Fruit fly (Drosophila melanogaster): Measurements from ENCODE around the gene CG12659.
A peak's percentile ranks its signal among the peaks of the same experiment; 100 is the strongest.

The CG12659 gene

dm6 chrX:8583159-8583558, 8.4 kb downstream of the CG12659 start:
- peak; percentile 36 for TF ChIP-seq noc (tag; optimal IDR thresholded peaks at IDR 0.05)

- TF ChIP-seq noc (tag; optimal IDR thresholded peaks at IDR 0.05) = no peak
These were observed 10.7 kb downstream of the CG12659 start for dm6 chrX:8580794-8581193.

dm6 chrX:8579875-8580274, 11.7 kb downstream of the CG12659 start:
- TF ChIP-seq noc (tag; optimal IDR thresholded peaks at IDR 0.05) = no peak

dm6 chrX:8579097-8579496, 12.4 kb downstream of the CG12659 start:
- TF ChIP-seq noc (tag; optimal IDR thresholded peaks at IDR 0.05) = no peak

- TF ChIP-seq noc (tag; optimal IDR thresholded peaks at IDR 0.05) = no peak
These were observed 14.9 kb downstream of the CG12659 start for dm6 chrX:8576675-8577074.

dm6 chrX:8574672-8575350, 16.7 kb downstream of the CG12659 start:
- TF ChIP-seq noc (tag; optimal IDR thresholded peaks at IDR 0.05) = no peak

- TF ChIP-seq noc (tag; optimal IDR thresholded peaks at IDR 0.05) = no peak
These were observed 17.6 kb downstream of the CG12659 start, which contains the start of gene CG12065 for dm6 chrX:8573744-8574484. Gene CG12065 (plus strand): TSS chrX:8574306.

- no peak for TF ChIP-seq noc (tag; optimal IDR thresholded peaks at IDR 0.05)
These were observed 18.5 kb downstream of the CG12659 start, which contains the start of gene spirit for dm6 chrX:8572939-8573594. Gene spirit (minus strand): TSS chrX:8573593.

dm6 chrX:8571936-8572335, 19.6 kb downstream of the CG12659 start:
- no peak for TF ChIP-seq noc (tag; optimal IDR thresholded peaks at IDR 0.05)

dm6 chrX:8570848-8571247, 20.7 kb downstream of the CG12659 start, which contains the start of gene CG12111:
Gene CG12111 (minus strand): TSS chrX:8570948.
- no peak for TF ChIP-seq noc (tag; optimal IDR thresholded peaks at IDR 0.05)

dm6 chrX:8569639-8570038, 21.9 kb downstream of the CG12659 start:
- TF ChIP-seq noc (tag; optimal IDR thresholded peaks at IDR 0.05) = no peak

- no peak for TF ChIP-seq noc (tag; optimal IDR thresholded peaks at IDR 0.05)
These were observed 22.5 kb downstream of the CG12659 start for dm6 chrX:8569038-8569437.

- TF ChIP-seq noc (tag; optimal IDR thresholded peaks at IDR 0.05) = no peak
These were observed 29.8 kb downstream of the CG12659 start for dm6 chrX:8561404-8562397.

dm6 chrX:8560087-8560999, 31.2 kb downstream of the CG12659 start, which contains the start of the genes CG12112 and Trf4-1:
Gene CG12112 (minus strand): TSS chrX:8560192.
Gene Trf4-1 (plus strand): TSS chrX:8560322.
- peak; percentile 35 for TF ChIP-seq noc (tag; optimal IDR thresholded peaks at IDR 0.05)
